Fruit fly (Drosophila melanogaster): ENCODE measurements around the gene CG10514.

CG10514 gene

DNA sequence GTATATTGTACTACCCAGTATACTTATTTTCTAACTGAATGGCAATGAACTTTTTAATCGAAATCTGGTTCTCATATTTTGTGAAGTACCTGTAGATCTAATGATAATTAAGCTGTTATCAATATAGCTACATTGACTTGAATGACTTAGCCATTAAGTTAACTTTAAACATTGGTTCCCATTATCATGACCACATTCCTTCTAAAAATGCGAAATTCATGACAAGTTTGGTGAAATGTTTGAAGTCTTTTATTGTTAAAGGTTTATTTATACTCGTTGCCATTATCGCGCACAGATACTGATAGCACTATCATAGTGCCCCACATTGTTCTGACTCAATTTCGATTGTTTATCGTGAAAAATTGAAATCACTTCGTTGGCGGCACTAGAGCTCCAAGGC is 41.3 kb upstream of the CG10514 start:
- no peak for TF ChIP-seq Rel (GFP tag; optimal IDR thresholded peaks at IDR 0.05)
- peak; percentile 83 for TF ChIP-seq Rel (tag; optimal IDR thresholded peaks at IDR 0.05)
- no peak for TF ChIP-seq fru (GFP tag; optimal IDR thresholded peaks at IDR 0.05)

DNA sequence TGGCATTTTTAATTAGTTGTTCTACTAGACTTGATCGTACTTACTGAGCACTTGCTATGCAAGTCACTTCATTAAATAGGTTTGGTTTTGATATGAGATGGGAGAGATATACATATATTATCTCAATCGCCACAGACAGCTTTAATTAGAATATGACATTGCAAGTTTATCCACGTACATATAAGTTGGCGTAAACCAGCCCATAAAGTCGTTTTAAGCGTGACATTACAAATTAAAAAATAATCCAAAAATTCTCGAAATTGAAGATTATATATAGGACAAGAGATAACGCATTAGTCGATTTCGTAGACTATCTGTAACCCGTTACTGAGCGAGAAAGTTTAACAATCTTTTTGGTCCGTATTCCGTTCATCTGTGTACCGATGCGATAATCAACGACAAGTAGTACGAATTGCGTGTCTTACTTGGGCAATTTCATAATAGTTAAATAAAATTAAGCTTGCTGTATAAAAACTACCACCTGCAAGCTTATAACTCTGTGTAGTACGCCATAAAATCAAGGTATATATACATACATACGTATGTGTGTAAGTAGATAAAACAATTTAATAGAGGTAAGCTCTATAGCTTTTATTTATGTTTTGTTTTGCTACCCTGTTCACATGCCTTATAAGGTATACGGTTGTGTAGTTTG is 40.5 kb upstream of the CG10514 start, which contains the start of gene CG10560:
TSS of gene CG10560 (minus strand) at position 51 of the 655 bp plus-strand sequence.
- TF ChIP-seq CG9705 (GFP tag; optimal IDR thresholded peaks at IDR 0.05), result no peak
- no peak for TF ChIP-seq sv (GFP tag; optimal IDR thresholded peaks at IDR 0.05)
- no peak for TF ChIP-seq Dif (GFP tag; optimal IDR thresholded peaks at IDR 0.05; ENCODE audit: partially characterized antibody)
- no peak for TF ChIP-seq Hnf4 (GFP tag; optimal IDR thresholded peaks at IDR 0.05)

dm6 chr3R:25318011-25318410 is 38.4 kb upstream of the CG10514 start, which contains the start of gene CG10553:
Gene CG10553, minus strand, starts transcription at chr3R:25318111.
- TF ChIP-seq jim (GFP tag; optimal IDR thresholded peaks at IDR 0.05) (no peak), Vsx2 (GFP tag; optimal IDR thresholded peaks at IDR 0.05; ENCODE audit: partially characterized antibody) (no peak), Hr78 (GFP tag; optimal IDR thresholded peaks at IDR 0.05) (no peak), Dfd (GFP tag; optimal IDR thresholded peaks at IDR 0.05) (no peak), rgr (GFP tag; optimal IDR thresholded peaks at IDR 0.05) (no peak), Myc (optimal IDR thresholded peaks at IDR 0.05) (no peak), woc (GFP tag; optimal IDR thresholded peaks at IDR 0.05) (no peak), N (GFP tag; optimal IDR thresholded peaks at IDR 0.05) (no peak), Mio (GFP tag; optimal IDR thresholded peaks at IDR 0.05) (no peak), pan (optimal IDR thresholded peaks at IDR 0.05) (no peak), br (GFP tag; optimal IDR thresholded peaks at IDR 0.05) (no peak), sv (GFP tag; optimal IDR thresholded peaks at IDR 0.05) (no peak)

- TF ChIP-seq ey (GFP tag; optimal IDR thresholded peaks at IDR 0.05) (no peak), Dif (GFP tag; optimal IDR thresholded peaks at IDR 0.05; ENCODE audit: partially characterized antibody) (peak; percentile 49)
Measured at dm6 chr3R:25316016-25316415, 36.4 kb upstream of the CG10514 start, which contains the start of gene CG10559. Gene CG10559, minus strand, starts transcription at chr3R:25316116.

- TF ChIP-seq psq (GFP tag; optimal IDR thresholded peaks at IDR 0.05), result peak; percentile 81
- no peak for TF ChIP-seq Hnf4 (GFP tag; optimal IDR thresholded peaks at IDR 0.05)
- TF ChIP-seq Hr78 (GFP tag; optimal IDR thresholded peaks at IDR 0.05), result no peak
- TF ChIP-seq h (GFP tag; optimal IDR thresholded peaks at IDR 0.05), result peak; percentile 19
- TF ChIP-seq Vsx2 (GFP tag; optimal IDR thresholded peaks at IDR 0.05; ENCODE audit: partially characterized antibody), result peak; percentile 40
- TF ChIP-seq Rel (GFP tag; optimal IDR thresholded peaks at IDR 0.05), result no peak
- peak; percentile 91 for TF ChIP-seq Rel (tag; optimal IDR thresholded peaks at IDR 0.05)
- no peak for TF ChIP-seq dsf (GFP tag; optimal IDR thresholded peaks at IDR 0.05; ENCODE audit: borderline replicate concordance)
Measured at dm6 chr3R:25313771-25314170, 34.1 kb upstream of the CG10514 start, which contains the start of gene CG31087. Gene CG31087, minus strand, starts transcription at chr3R:25313833.

DNA sequence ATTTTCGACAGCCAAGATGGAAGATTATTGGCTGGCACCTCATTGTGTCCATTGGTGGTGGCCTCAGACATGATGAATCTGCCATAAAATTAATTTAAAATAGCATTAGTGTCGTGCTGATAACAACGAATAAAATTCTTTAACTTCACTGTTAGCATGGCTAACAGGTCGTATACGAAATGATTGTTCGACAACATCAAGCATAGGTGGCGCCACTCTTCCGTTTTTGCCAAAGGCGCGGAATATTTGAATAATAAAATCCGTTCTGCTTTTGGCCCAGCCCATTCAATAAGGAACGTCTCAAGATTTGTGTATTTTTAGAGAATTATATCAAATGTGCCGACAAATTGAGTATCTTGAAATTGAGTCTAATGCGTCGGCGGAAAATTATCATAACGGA is 32.9 kb upstream of the CG10514 start:
- no peak for TF ChIP-seq tai (GFP tag; optimal IDR thresholded peaks at IDR 0.05)

DNA sequence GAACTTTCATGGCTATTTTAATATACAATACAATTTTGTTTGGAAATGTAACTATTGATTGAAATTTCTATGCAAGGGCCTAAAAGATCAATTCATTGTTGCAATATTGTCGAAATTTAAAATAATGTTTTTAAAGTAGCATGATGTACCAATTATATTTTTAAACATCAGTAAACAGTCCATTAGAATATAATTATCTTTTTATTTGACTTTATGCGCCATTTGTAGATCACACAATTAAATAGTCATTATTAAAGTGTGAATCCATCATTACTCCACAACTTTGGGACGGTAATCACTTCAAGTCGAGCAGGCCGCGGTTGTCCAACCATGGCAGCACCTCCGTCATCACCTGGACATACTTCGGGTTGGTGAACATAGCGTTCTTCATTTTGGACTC is 31.2 kb upstream of the CG10514 start, which contains the start of gene CG31099:
TSS of gene CG31099 (minus strand) at position 101 of the 400 bp plus-strand sequence.
- TF ChIP-seq Hr78 (GFP tag; optimal IDR thresholded peaks at IDR 0.05), result no peak
- no peak for TF ChIP-seq dmrt93B (GFP tag; optimal IDR thresholded peaks at IDR 0.05)
- no peak for TF ChIP-seq lola (GFP tag; optimal IDR thresholded peaks at IDR 0.05)

dm6 chr3R:25309175-25309574 is 29.5 kb upstream of the CG10514 start:
- no peak for TF ChIP-seq Myc (optimal IDR thresholded peaks at IDR 0.05)
- no peak for TF ChIP-seq CrebA (GFP tag; optimal IDR thresholded peaks at IDR 0.05; ENCODE audit: borderline replicate concordance)
- TF ChIP-seq brk (GFP tag; optimal IDR thresholded peaks at IDR 0.05), result no peak
- no peak for TF ChIP-seq Abd-B (GFP tag; optimal IDR thresholded peaks at IDR 0.05)
- no peak for TF ChIP-seq ey (GFP tag; optimal IDR thresholded peaks at IDR 0.05)
- no peak for TF ChIP-seq fru (GFP tag; optimal IDR thresholded peaks at IDR 0.05)
- no peak for TF ChIP-seq lola (GFP tag; optimal IDR thresholded peaks at IDR 0.05)
- TF ChIP-seq psq (GFP tag; optimal IDR thresholded peaks at IDR 0.05), result no peak
- TF ChIP-seq N (GFP tag; optimal IDR thresholded peaks at IDR 0.05), result no peak
- no peak for TF ChIP-seq Rel (GFP tag; optimal IDR thresholded peaks at IDR 0.05)
- TF ChIP-seq Rel (tag; optimal IDR thresholded peaks at IDR 0.05), result no peak
- no peak for TF ChIP-seq CG9705 (GFP tag; optimal IDR thresholded peaks at IDR 0.05)
- no peak for TF ChIP-seq dsf (GFP tag; optimal IDR thresholded peaks at IDR 0.05; ENCODE audit: borderline replicate concordance)
- no peak for TF ChIP-seq jim (GFP tag; optimal IDR thresholded peaks at IDR 0.05)
- no peak for TF ChIP-seq GATAd (GFP tag; optimal IDR thresholded peaks at IDR 0.05)
- no peak for TF ChIP-seq OdsH (GFP tag; optimal IDR thresholded peaks at IDR 0.05)
- no peak for TF ChIP-seq rgr (GFP tag; optimal IDR thresholded peaks at IDR 0.05)
- no peak for TF ChIP-seq Mio (GFP tag; optimal IDR thresholded peaks at IDR 0.05)
- TF ChIP-seq Vsx2 (GFP tag; optimal IDR thresholded peaks at IDR 0.05; ENCODE audit: partially characterized antibody), result no peak
- no peak for TF ChIP-seq foxo (GFP tag; optimal IDR thresholded peaks at IDR 0.05)
